Fruit fly (Drosophila melanogaster) S2 (cell line): ENCODE data around the gene Sec23.

Experiments used
- CG8478 ChIP-seq: fragments of >200 bp; optimal IDR thresholded peaks from 2 replicates; lab custom pipeline; 2018
- CTCF ChIP-seq, 2 experiments: fragments of >200 bp; optimal IDR thresholded peaks; 2 replicates each; lab custom pipeline; 2018

Sec23 gene

DNA sequence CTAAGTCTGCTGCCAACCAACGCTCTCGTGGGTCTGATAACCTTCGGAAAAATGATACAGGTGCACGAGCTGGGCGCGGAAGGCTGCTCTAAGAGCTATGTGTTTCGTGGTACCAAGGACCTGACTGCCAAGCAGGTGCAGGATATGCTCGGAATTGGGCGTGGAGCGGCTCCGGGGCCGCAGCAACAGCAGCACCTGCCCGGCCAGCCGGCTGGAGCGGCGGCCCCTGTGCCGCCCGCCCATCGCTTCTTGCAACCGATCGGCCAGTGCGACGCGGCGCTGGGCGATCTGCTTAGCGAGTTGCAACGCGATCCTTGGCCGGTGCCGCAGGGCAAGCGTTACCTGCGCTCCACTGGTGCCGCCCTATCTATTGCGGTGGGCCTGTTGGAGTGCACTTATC lies 1.0 kb downstream of the Sec23 start:
- no peak for TF ChIP-seq CG8478 (lab: Kevin White, UChicago)
- no peak for TF ChIP-seq CTCF (optimal IDR thresholded peaks at IDR 0.05; lab: Kevin White, UChicago)

DNA sequence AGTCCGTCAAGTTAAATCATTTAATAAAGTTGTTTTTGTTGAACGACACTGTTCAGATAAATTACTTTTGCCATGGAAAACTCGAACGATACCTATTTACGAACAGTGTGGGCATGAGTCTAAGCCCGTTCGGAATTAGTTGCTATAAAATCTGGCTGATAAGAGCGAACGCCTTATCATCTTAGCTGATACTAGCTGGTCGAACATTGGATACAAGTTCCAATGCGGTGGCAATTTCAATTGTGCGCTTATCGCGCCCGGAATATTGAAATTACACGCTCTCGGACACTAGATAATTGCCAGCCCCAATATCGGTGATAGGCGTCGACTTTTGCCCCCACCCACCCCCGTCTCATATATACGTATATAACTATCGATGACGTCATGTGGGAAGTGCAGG lies 5.0 kb downstream of the Sec23 start:
- no peak for TF ChIP-seq CG8478 (lab: Kevin White, UChicago)
- no peak for TF ChIP-seq CTCF (optimal IDR thresholded peaks at IDR 0.05; lab: Kevin White, UChicago)

DNA sequence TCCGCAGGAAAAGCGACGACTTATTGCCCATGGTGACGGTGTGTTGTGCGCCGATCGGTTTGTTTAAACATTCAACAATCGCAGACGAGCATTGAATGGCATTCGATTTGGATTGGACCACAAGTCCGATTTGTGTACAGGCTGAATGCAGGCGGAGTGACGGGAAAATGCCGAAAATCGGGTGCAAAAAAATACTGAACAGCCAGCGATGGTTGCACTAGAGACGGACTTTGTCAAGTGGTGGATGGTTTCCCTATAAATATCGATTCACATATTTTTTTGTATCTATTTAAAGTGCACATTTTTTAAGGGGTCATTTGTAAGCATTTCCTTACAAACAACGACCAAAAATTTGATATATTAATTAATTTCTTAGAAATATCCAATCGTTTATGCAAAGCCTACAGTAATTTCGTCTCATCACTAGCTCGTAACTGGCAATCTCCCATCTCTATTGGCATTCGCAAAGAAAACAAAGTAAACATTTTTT lies 5.9 kb downstream of the Sec23 start, which contains the start of the genes elm and MED27:
TSS of gene elm (minus strand) at position 170 of the 490 bp plus-strand sequence.
TSS of gene MED27 (plus strand) at position 448 of the 490 bp plus-strand sequence.
- TF ChIP-seq CG8478 (lab: Kevin White, UChicago) (no peak), CTCF (optimal IDR thresholded peaks at IDR 0.05; lab: Kevin White, UChicago) (no peak)

DNA sequence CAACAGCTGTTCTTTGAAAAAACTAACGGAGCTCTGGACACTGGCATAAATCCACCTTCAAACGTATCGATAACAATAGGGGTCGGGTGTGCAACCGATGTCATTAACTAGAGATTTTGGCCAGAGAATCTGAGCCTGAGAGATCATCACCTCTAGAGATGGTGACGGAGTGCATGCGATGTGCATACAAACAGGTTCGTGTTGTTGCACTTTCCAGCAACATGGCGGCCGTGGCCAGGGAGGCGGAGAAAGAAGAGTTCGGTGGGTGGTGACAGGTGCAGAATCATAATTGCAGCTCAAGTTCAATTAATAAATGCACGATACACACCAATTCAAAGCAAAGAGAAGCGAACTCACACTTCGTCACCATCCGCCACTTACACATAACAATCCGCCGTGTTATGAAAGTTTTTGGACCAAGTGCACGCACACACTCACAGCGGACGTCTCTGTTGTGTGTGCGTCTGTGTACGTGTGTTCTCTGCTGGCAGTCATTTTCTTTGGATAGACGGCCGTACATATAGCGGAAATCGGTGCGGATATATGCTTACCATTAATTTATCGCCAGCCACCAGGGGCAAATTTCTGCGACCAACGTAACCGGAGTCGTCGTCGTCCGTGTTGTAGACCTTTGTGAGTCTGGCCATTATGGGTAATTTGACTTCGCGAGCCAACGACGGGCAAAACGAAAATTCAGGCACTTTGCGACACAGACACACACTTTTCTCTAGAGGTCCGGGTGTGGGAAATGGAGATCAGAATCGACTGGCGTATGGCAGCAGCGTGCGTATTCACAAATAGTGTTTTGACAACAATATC lies 10.3 kb downstream of the Sec23 start:
- TF ChIP-seq CTCF (optimal IDR thresholded peaks at IDR 0.05; lab: Kevin White, UChicago) (no peak), CG8478 (lab: Kevin White, UChicago) (no peak)

DNA sequence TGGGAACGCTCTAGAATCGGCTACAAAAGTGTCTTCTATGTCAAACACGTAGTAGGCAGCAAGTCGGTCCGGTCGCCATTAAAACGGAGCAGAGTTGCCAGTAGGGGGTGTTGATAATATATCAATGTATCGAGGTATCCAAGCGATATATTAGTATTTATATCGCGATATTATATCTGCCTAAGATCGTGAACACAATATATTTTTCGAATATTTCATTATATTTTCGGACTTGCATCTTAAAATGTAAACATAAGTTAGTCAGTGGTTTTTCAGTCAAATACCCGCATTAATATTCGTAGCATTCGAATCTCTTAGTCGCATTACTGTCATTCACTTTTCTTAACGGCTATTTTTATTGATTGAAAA lies 10.9 kb downstream of the Sec23 start, which contains the start of gene CG2182:
TSS of gene CG2182 (minus strand) at position 84 of the 369 bp plus-strand sequence.
- TF ChIP-seq CTCF (optimal IDR thresholded peaks at IDR 0.05; lab: Kevin White, UChicago) (no peak), CG8478 (lab: Kevin White, UChicago) (no peak)

DNA sequence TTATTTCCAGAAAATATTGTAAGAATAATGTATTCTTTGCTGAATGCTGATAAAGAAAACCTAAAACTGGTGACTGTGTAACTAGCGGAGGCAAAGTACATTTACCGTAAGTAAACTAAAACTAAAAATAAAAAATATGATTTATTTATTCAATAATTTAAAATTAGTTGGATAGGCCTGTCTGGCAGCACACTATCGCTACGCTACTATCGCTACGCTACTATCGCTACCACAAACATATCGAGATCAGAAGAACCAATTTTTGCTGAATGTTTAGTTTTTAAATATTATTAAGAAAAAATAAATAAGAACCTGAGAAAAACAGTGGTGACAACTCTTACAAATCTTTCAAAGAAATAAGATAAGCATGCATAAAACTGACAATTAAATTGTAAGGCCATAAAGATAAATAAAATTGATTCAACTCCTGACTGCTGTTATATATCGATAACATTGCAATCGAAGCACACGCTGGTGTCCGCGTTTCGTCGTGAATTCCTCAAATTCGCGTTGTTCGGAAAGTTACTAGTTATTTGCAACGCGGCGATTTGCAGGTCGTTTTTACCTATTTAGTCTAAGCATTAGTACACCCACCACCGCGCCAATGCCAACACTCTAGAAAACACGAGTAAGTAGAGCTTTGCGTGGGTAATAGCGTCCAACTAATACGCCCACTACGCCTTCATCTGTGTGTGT lies 11.5 kb downstream of the Sec23 start, which contains the start of gene Wdr33:
TSS of gene Wdr33 (plus strand) at position 438 of the 696 bp plus-strand sequence.
- TF ChIP-seq CTCF (optimal IDR thresholded peaks at IDR 0.05; lab: Kevin White, UChicago) (no peak), CG8478 (lab: Kevin White, UChicago) (no peak)

DNA sequence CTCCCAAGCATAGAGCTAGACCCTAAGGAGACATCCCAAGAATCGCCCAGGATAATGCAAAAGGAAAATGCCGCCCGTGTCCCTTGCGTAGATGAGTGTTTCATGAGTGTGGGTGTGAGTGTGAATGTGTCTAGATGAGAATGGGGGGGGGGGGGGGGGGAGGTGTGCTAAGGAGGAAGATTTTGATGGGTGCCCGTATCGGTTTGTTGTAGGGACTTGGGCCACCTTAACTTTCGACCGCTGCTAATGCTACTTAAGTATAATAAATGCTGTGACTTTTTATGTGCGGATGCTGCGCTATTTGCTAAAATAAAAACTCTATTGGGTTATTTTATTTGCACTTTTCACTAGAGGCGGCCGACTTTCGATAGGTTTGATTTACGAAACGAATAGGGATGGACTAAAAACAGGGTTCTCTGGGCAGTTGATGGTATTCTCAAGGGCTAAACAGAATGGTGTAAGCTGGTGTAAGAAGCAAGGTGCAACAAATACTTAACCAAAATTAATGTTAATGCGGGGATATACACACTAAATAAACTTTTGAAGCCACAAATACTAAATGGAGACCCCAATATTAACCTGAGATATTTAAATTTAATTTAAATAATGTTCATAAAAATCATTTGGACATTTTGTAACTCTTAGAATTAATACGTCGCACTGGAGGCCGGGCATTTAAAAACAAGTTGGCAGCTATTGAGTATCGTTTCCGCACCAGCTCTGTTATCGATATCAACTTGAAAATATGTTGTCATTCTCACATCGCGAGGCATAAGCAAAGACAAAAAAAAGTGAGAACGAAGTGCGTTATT lies 20.3 kb downstream of the Sec23 start, which contains the start of the genes Xe7 and Atg17:
TSS of gene Xe7 (minus strand) at position 407 of the 812 bp plus-strand sequence.
TSS of gene Atg17 (plus strand) at position 786 of the 812 bp plus-strand sequence.
- TF ChIP-seq CTCF (optimal IDR thresholded peaks at IDR 0.05; lab: Kevin White, UChicago) = no peak

dm6 chr3R:5669740-5670659 lies 21.1 kb downstream of the Sec23 start:
- TF ChIP-seq CG8478 (lab: Kevin White, UChicago) (no peak), CTCF (optimal IDR thresholded peaks at IDR 0.05; lab: Kevin White, UChicago) (no peak)

DNA sequence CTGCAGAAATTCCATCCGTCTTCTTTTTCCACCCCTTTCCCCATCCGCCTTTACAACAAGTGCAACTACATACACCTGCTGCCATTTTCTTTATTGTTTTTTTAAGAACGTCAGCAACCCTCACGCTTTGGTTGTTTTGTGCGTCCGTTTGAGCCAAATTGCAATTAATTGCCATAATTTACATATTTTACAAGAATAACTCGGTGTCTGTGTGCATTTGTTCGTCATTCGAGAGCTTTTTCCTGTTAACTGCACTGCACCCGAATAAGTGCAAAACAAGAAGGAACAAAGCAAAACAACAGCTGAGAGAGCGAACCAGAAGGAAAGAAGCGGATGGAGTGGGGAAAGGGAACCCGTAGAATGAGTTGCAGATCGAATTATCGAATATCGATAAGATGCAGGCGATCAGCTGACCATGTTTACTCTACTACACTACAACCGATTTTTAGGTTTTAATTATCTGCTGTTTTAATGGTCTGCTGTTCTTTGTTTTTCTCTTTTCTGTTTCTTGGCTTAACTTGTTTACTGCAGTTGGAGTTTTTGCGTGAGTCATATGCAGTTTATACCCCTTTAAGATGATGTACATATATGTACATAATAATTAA lies 21.9 kb downstream of the Sec23 start:
- TF ChIP-seq CG8478 (lab: Kevin White, UChicago) (no peak), CTCF (optimal IDR thresholded peaks at IDR 0.05; lab: Kevin White, UChicago) (no peak)

DNA sequence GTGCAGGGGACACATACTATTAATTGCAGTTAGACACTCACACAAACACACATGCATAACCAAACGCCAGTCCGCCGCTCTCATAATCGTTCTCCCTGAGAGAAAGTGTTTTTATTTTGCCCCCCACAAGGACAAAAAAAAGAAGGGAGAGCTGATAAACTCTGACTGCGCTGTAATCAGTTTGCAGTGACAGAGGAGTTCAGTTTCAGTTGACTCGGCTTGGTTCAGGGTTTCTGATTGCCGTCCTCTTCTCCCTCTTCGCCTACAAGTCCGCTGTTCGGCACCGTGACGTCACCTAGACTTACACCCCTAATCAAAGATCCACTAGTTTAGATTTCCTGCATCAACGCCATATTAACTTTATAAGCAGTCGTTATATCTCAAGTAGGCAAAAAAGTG lies 22.4 kb downstream of the Sec23 start:
- TF ChIP-seq CG8478 (lab: Kevin White, UChicago) = no peak
- TF ChIP-seq CTCF (optimal IDR thresholded peaks at IDR 0.05; lab: Kevin White, UChicago) = no peak

DNA sequence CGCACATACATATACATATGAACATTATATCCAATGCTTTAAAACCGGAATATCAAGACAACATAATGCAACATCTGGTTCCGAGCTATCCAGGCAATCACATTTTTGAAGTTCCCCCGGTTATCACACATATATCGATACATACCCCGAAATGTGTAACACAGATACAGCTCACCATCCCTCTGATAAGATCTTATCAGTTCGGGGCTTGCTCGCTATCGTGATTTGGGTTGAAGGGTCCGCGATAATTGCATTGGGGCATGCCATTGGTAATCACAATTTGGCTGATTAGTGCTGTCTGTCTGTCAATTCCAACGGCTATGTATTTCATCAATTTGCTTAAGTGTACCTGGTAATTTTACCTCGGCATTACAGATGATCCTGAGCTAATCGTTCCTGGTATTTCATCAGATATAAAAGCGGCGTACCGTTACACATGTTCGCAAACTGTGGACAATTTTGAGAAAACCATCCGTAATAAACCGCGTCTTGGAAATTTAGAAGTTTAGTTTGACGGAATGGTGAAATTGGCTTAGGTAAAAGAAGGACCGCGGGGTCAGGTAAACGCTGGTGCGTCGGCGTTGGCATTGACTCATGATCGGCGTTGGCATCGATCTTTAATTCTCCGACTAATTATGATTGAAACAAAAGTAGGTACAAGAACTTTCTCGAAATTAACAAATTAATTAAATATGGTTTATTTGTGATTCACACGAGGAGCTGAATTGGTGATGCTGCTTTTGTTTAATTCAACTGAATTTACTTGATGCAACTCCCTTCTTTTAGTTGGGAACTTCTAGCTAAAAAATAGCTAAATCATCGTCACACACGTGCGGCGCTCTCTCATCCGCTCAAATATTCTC lies 23.2 kb downstream of the Sec23 start:
- TF ChIP-seq CTCF (optimal IDR thresholded peaks at IDR 0.05; lab: Kevin White, UChicago) (no peak), CG8478 (lab: Kevin White, UChicago) (no peak)

dm6 chr3R:5672658-5673217 lies 23.9 kb downstream of the Sec23 start:
- TF ChIP-seq CG8478 (lab: Kevin White, UChicago) = no peak
- no peak for TF ChIP-seq CTCF (optimal IDR thresholded peaks at IDR 0.05; lab: Kevin White, UChicago)
